Fruit fly (Drosophila melanogaster) whole organism: ENCODE results near the gene Meics.

Experiments
- CG8478 ChIP-seq: fragments of >200 bp; optimal IDR thresholded peaks from 2 replicates; lab custom pipeline; 2018; ENCODE audit warnings: inconsistent platforms
- Dll ChIP-seq: fragments of >200 bp; optimal IDR thresholded peaks from 2 replicates; lab custom pipeline; 2017
- EcR ChIP-seq, 2 experiments: fragments of >200 bp; optimal IDR thresholded peaks; 2 replicates each; lab custom pipeline; 2017; ENCODE audit warnings: missing biosample characterization in 2 of 2, missing genetic modification characterization in 2 of 2, missing genetic modification reagents in 2 of 2

DNA sequence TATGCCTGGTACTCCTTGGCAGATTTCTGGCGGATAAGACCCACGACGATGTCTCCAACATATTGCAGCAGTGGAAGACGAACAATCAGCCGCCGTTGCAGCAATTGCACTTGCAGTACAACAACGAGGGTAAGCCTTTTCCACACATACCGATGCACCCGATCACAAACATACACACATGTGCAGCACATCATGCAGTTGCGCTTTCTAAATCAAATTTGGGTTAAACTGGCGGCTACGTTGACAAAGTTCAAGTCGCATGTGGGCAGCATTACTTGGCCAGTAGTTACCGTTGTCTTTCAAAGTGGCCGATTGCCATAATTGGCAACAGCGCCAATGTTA lies 971 bp upstream of the Meics start:
- TF ChIP-seq CG8478 (lab: Kevin White, UChicago), result no peak
- no peak for TF ChIP-seq EcR (GFP tag; optimal IDR thresholded peaks at IDR 0.05; lab: Kevin White, UChicago)
- TF ChIP-seq Dll, result no peak
